Worm (Caenorhabditis elegans) whole organism, L4 larva: ENCODE results near the gene E01B7.2.
A peak's percentile ranks its signal among the peaks of the same experiment; 100 is the strongest.

Source experiments
- D1046.2 ChIP-seq: fragments of 200-800 bp; sonication (Bioruptor generic); IDR thresholded peaks from 2 replicates; pipeline ENCODE4 v1.3.6; 2022; ENCODE audit warnings: missing genetic modification characterization, missing compliant biosample characterization
- F49E8.2 ChIP-seq: sonication (generic microtip); optimal IDR thresholded peaks from 2 replicates; lab custom pipeline; 2016; ENCODE audit warnings: missing compliant biosample characterization, mild to moderate bottlenecking, missing genetic modification characterization, borderline replicate concordance
- Y48G9A.11 ChIP-seq: fragments of 200-800 bp; sonication (Bioruptor generic); IDR thresholded peaks from 2 replicates; pipeline ENCODE4 v1.3.6; 2022; ENCODE audit warnings: missing genetic modification reagents, missing genetic modification characterization, missing compliant biosample characterization
- ZK337.2 ChIP-seq: fragments of 200-800 bp; sonication (Bioruptor generic); IDR thresholded peaks from 2 replicates; pipeline ENCODE4 v1.3.6; 2022; ENCODE audit warnings: missing genetic modification reagents, missing genetic modification characterization, missing compliant biosample characterization
- ceh-20 ChIP-seq: fragments of 200-800 bp; sonication (Bioruptor generic); IDR thresholded peaks from 2 replicates; pipeline ENCODE4 v1.3.6; 2022; ENCODE audit warnings: missing genetic modification reagents, missing genetic modification characterization, missing compliant biosample characterization
- ceh-82 ChIP-seq: sonication (generic microtip); optimal IDR thresholded peaks from 2 replicates; lab custom pipeline; 2017; ENCODE audit warnings: missing biosample characterization, missing genetic modification characterization
- cey-2 ChIP-seq: sonication (generic microtip); optimal IDR thresholded peaks from 3 replicates; lab custom pipeline; 2017; ENCODE audit warnings: missing genetic modification characterization, mild to moderate bottlenecking, missing compliant biosample characterization, antibody characterized with exemption, borderline replicate concordance; ENCODE audit not compliant: insufficient read depth
- ctbp-1 ChIP-seq: fragments of 200-800 bp; sonication (Bioruptor generic); IDR thresholded peaks from 2 replicates; pipeline ENCODE4 v1.3.6; 2022; ENCODE audit warnings: missing genetic modification reagents, missing genetic modification characterization, missing compliant biosample characterization
- daf-16 ChIP-seq, 3 experiments: sonication (generic microtip); optimal IDR thresholded peaks; 2 replicates each; lab custom pipeline; 2016 to 2017; ENCODE audit warnings: missing genetic modification characterization in 3 of 3, missing genetic modification reagents in 3 of 3, mild to moderate bottlenecking in 2 of 3, missing compliant biosample characterization in 2 of 3, missing biosample characterization in 1 of 3, moderate library complexity in 1 of 3
- daf-8 ChIP-seq: fragments of 200-800 bp; sonication (Bioruptor generic); IDR thresholded peaks from 2 replicates; pipeline ENCODE4 v1.3.6; 2022; ENCODE audit warnings: missing genetic modification characterization, missing compliant biosample characterization
- dmd-9 ChIP-seq: fragments of 200-800 bp; sonication (Bioruptor generic); IDR thresholded peaks from 2 replicates; pipeline ENCODE4 v1.3.6; 2022; ENCODE audit warnings: missing genetic modification reagents, missing genetic modification characterization, missing compliant biosample characterization
- dpl-1 ChIP-seq: fragments of 150-350 bp; optimal IDR thresholded peaks from 2 replicates; lab custom pipeline; 2014; ENCODE audit warnings: missing biosample characterization, missing genetic modification reagents, missing genetic modification characterization
- duxl-1 ChIP-seq: sonication (generic microtip); optimal IDR thresholded peaks from 2 replicates; lab custom pipeline; 2016; ENCODE audit warnings: mild to moderate bottlenecking, missing genetic modification characterization, moderate library complexity, missing compliant biosample characterization; ENCODE audit not compliant: poor library complexity
- dve-1 ChIP-seq: sonication (generic microtip); optimal IDR thresholded peaks from 2 replicates; lab custom pipeline; 2017; ENCODE audit warnings: antibody characterized with exemption, mild to moderate bottlenecking, missing genetic modification characterization, missing compliant biosample characterization; ENCODE audit not compliant: insufficient read depth
- egl-27 ChIP-seq: sonication (generic microtip); optimal IDR thresholded peaks from 3 replicates; lab custom pipeline; 2017; ENCODE audit warnings: missing biosample characterization, missing genetic modification reagents, missing genetic modification characterization
- egl-43 ChIP-seq: fragments of 200-800 bp; sonication (Bioruptor generic); IDR thresholded peaks from 2 replicates; pipeline ENCODE4 v1.3.6; 2022; ENCODE audit warnings: missing genetic modification reagents, missing genetic modification characterization, missing compliant biosample characterization
- fkh-10 ChIP-seq: fragments of 150-350 bp; optimal IDR thresholded peaks from 2 replicates; lab custom pipeline; 2014; ENCODE audit warnings: missing biosample characterization, missing genetic modification reagents, missing genetic modification characterization
- hif-1 ChIP-seq, 2 experiments: sonication (generic microtip); optimal IDR thresholded peaks; 2 replicates each; lab custom pipeline; 2016 to 2017; ENCODE audit warnings: missing compliant biosample characterization in 2 of 2, missing genetic modification characterization in 2 of 2, missing genetic modification reagents in 2 of 2, missing genotype in 2 of 2, mild to moderate bottlenecking in 1 of 2
- hlh-11 ChIP-seq: fragments of 200-800 bp; sonication (Bioruptor generic); optimal IDR thresholded peaks from 2 replicates; lab custom pipeline; 2018; ENCODE audit warnings: mild to moderate bottlenecking, missing genetic modification characterization, missing compliant biosample characterization
- hlh-30 ChIP-seq: sonication (generic microtip); optimal IDR thresholded peaks from 2 replicates; lab custom pipeline; 2017; ENCODE audit warnings: antibody characterized with exemption, mild to moderate bottlenecking, missing genetic modification characterization, missing compliant biosample characterization; ENCODE audit not compliant: insufficient read depth
- hmg-1.1 ChIP-seq: fragments of 200-800 bp; sonication (Bioruptor generic); IDR thresholded peaks from 2 replicates; pipeline ENCODE4 v1.3.6; 2022; ENCODE audit warnings: missing genetic modification reagents, missing genetic modification characterization, missing compliant biosample characterization
- jun-1 ChIP-seq: fragments of 150-350 bp; optimal IDR thresholded peaks from 2 replicates; lab custom pipeline; 2014; ENCODE audit warnings: missing biosample characterization, missing genetic modification reagents, missing genetic modification characterization
- lim-7 ChIP-seq: fragments of 200-800 bp; sonication (Bioruptor generic); IDR thresholded peaks from 2 replicates; pipeline ENCODE4 v1.3.6; 2022; ENCODE audit warnings: missing genetic modification characterization, missing compliant biosample characterization
- lin-13 ChIP-seq: fragments of 150-350 bp; optimal IDR thresholded peaks from 2 replicates; lab custom pipeline; 2014; ENCODE audit warnings: missing biosample characterization, missing genetic modification reagents, missing genetic modification characterization
- lin-15B ChIP-seq: fragments of 150-350 bp; sonication (generic microtip); optimal IDR thresholded peaks from 3 replicates; lab custom pipeline; 2014; ENCODE audit warnings: missing biosample characterization, missing genetic modification characterization
- lin-29 ChIP-seq: fragments of 200-800 bp; sonication (Bioruptor generic); IDR thresholded peaks from 2 replicates; pipeline ENCODE4 v1.3.6; 2022; ENCODE audit warnings: missing genetic modification reagents, missing genetic modification characterization, missing compliant biosample characterization
- lin-38 ChIP-seq: fragments of 200-800 bp; sonication (Bioruptor generic); IDR thresholded peaks from 2 replicates; pipeline ENCODE4 v1.3.6; 2022; ENCODE audit warnings: missing genetic modification reagents, missing genetic modification characterization, missing compliant biosample characterization
- lsy-2 ChIP-seq, 2 experiments: fragments of 150-350 bp in 1 of 2; sonication (generic microtip) in 1 of 2; optimal IDR thresholded peaks; 2 replicates each; lab custom pipeline; 2014 to 2017; ENCODE audit warnings: missing biosample characterization in 2 of 2, missing genetic modification characterization in 2 of 2
- madf-5 ChIP-seq, 2 experiments: fragments of 200-800 bp; sonication (Bioruptor generic); IDR thresholded peaks; 2 replicates each; pipeline ENCODE4 v1.3.6; 2022; ENCODE audit warnings: missing compliant biosample characterization in 2 of 2, missing genetic modification characterization in 2 of 2
- mdl-1 ChIP-seq, 2 experiments: fragments of 150-350 bp in 1 of 2; sonication (generic microtip) in 1 of 2; optimal IDR thresholded peaks; 2 replicates each; lab custom pipeline; 2014 to 2017; ENCODE audit warnings: missing biosample characterization in 2 of 2, missing genetic modification characterization in 2 of 2
- mep-1 ChIP-seq: fragments of 150-350 bp; sonication (generic microtip); optimal IDR thresholded peaks from 3 replicates; lab custom pipeline; 2014; ENCODE audit warnings: missing biosample characterization, missing genetic modification characterization
- mes-2 ChIP-seq: sonication (generic microtip); optimal IDR thresholded peaks from 2 replicates; lab custom pipeline; 2016; ENCODE audit warnings: missing genotype, mild to moderate bottlenecking, missing genetic modification characterization, missing compliant biosample characterization; ENCODE audit not compliant: poor library complexity, severe bottlenecking
- nhr-11 ChIP-seq: fragments of 150-350 bp; optimal IDR thresholded peaks from 2 replicates; lab custom pipeline; 2014; ENCODE audit warnings: missing biosample characterization, missing genetic modification characterization
- nhr-28 ChIP-seq: fragments of 150-350 bp; optimal IDR thresholded peaks from 2 replicates; lab custom pipeline; 2014; ENCODE audit warnings: missing biosample characterization, missing genetic modification characterization
- nhr-42 ChIP-seq: fragments of 200-800 bp; sonication (Bioruptor generic); IDR thresholded peaks from 2 replicates; pipeline ENCODE4 v1.3.6; 2022; ENCODE audit warnings: missing genetic modification characterization, missing compliant biosample characterization
- nhr-6 ChIP-seq: fragments of 150-350 bp; optimal IDR thresholded peaks from 2 replicates; lab custom pipeline; 2014; ENCODE audit warnings: missing biosample characterization, missing genetic modification characterization
- pha-4 ChIP-seq, 2 experiments: fragments of 150-350 bp in 1 of 2; fragments of 200-800 bp in 1 of 2; sonication (Bioruptor generic) in 1 of 2; IDR thresholded peaks in 1 of 2; optimal IDR thresholded peaks in 1 of 2; 2 replicates each; pipeline versions ENCODE4 v1.3.6 to Lab custom; 2014 to 2022; ENCODE audit warnings: missing genetic modification characterization in 2 of 2, missing genetic modification reagents in 2 of 2, missing biosample characterization in 1 of 2, missing compliant biosample characterization in 1 of 2
- rbr-2 ChIP-seq: sonication (generic microtip); optimal IDR thresholded peaks from 2 replicates; lab custom pipeline; 2016; ENCODE audit warnings: missing genotype, missing genetic modification characterization, missing compliant biosample characterization
- spr-1 ChIP-seq: sonication (generic microtip); optimal IDR thresholded peaks from 2 replicates; lab custom pipeline; 2016; ENCODE audit warnings: mild to moderate bottlenecking, missing genetic modification characterization, missing compliant biosample characterization
- unc-62 ChIP-seq, 3 experiments: fragments of 150-350 bp in 1 of 3; sonication (generic microtip); optimal IDR thresholded peaks in 2 of 3; peaks in 1 of 3; 1 replicate in 1 of 3; 2 replicates in 2 of 3; lab custom pipeline; 2014 to 2017; ENCODE audit warnings: missing biosample characterization in 3 of 3, missing genetic modification characterization in 3 of 3, missing genetic modification reagents in 3 of 3, missing genotype in 1 of 3
- vab-7 ChIP-seq: fragments of 200-800 bp; sonication (Bioruptor generic); IDR thresholded peaks from 2 replicates; pipeline ENCODE4 v1.3.6; 2022; ENCODE audit warnings: missing genetic modification reagents, missing genetic modification characterization, missing compliant biosample characterization
- zag-1 ChIP-seq: fragments of 150-350 bp; optimal IDR thresholded peaks from 2 replicates; lab custom pipeline; 2014; ENCODE audit warnings: missing biosample characterization, missing genetic modification characterization

E01B7.2 gene

DNA sequence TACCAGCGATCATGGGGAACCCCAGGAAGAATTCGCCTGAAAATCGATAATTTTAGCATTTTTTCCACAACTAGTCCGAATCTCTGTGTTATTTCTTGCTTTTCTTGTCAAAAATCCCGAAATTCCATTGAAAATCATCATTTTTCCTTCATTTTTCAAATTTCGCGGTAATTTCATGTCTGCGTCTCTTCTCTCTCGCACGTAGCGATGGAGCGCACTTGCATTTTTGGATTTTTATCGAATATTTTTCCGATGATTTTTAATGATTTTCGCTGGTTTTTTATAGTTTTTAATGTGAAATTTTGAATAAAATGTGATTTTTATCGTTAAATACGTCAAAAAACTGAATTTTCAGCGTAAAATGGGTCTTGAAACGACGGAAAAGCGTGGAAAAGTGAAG is at the start of gene E01B7.2:
TSS of gene E01B7.2 (plus strand) at position 350 of the 400 bp plus-strand sequence.
- no peak for TF ChIP-seq spr-1 (tag; lab: Kevin White, UChicago)
- TF ChIP-seq pha-4 (GFP tag; IDR thresholded peaks at IDR 0.05; lab: Robert Waterston, UW), result no peak
- TF ChIP-seq pha-4 (tag; optimal IDR thresholded peaks at IDR 0.05; lab: Kevin White, UChicago), result no peak
- peak; percentile 6 for TF ChIP-seq zag-1 (tag; lab: Kevin White, UChicago)
- TF ChIP-seq egl-27 (tag; lab: Kevin White, UChicago), result no peak
- TF ChIP-seq lin-38, result peak; percentile 98
- TF ChIP-seq D1046.2 (GFP tag; lab: Robert Waterston, UW), result no peak
- no peak for TF ChIP-seq lin-15B (tag; lab: Kevin White, UChicago)
- TF ChIP-seq nhr-42 (GFP tag; lab: Robert Waterston, UW), result 0 out of 2 replicates have a peak, but pooled peaks have one; percentile 6
- no peak for TF ChIP-seq lin-29
- no peak for TF ChIP-seq ctbp-1 (GFP tag; lab: Robert Waterston, UW)
- no peak for TF ChIP-seq vab-7 (GFP tag; lab: Robert Waterston, UW)
- no peak for TF ChIP-seq daf-8
- TF ChIP-seq unc-62 (GFP tag; optimal IDR thresholded peaks at IDR 0.05 in 1 of 2; lab: Kevin White, UChicago), result peak in 1 of 2 experiments; percentile 76
- TF ChIP-seq unc-62 (tag; optimal IDR thresholded peaks at IDR 0.05; lab: Kevin White, UChicago), result no peak
- 0 out of 2 replicates have a peak, but pooled peaks have one; percentile 22 for TF ChIP-seq hmg-1.1 (GFP tag; lab: Robert Waterston, UW)
- no peak for TF ChIP-seq daf-16 (GFP tag; optimal IDR thresholded peaks at IDR 0.05; lab: Kevin White, UChicago)
- TF ChIP-seq daf-16 (tag; optimal IDR thresholded peaks at IDR 0.05; lab: Kevin White, UChicago), result peak; percentile 4
- TF ChIP-seq ceh-82 (tag; lab: Kevin White, UChicago), result no peak
- peak; percentile 22 for TF ChIP-seq nhr-11 (tag; lab: Kevin White, UChicago)
- no peak for TF ChIP-seq mdl-1 (tag; optimal IDR thresholded peaks at IDR 0.05; lab: Kevin White, UChicago)
- peak; percentile 42 for TF ChIP-seq nhr-6 (tag; lab: Kevin White, UChicago)
- no peak for TF ChIP-seq hif-1 (tag; optimal IDR thresholded peaks at IDR 0.05; lab: Kevin White, UChicago)
- TF ChIP-seq dve-1 (tag; lab: Kevin White, UChicago), result peak; percentile 78
- peak; percentile 27 for TF ChIP-seq nhr-28 (tag; lab: Kevin White, UChicago)
- TF ChIP-seq hlh-30 (tag; lab: Kevin White, UChicago), result peak; percentile 60
- TF ChIP-seq dpl-1 (GFP tag; lab: Kevin White, UChicago), result peak; percentile 97
- no peak for TF ChIP-seq cey-2 (tag; lab: Kevin White, UChicago)
- TF ChIP-seq fkh-10, result peak; percentile 15
- peak; percentile 61 for TF ChIP-seq mep-1 (tag; lab: Kevin White, UChicago)
- no peak for TF ChIP-seq madf-5 (GFP tag; IDR thresholded peaks at IDR 0.05; lab: Robert Waterston, UW)
- TF ChIP-seq rbr-2, result peak; percentile 20
- TF ChIP-seq ZK337.2 (GFP tag; lab: Robert Waterston, UW), result no peak
- no peak for TF ChIP-seq Y48G9A.11 (GFP tag; lab: Robert Waterston, UW)
- peak in 1 of 2 experiments; percentile 88 for TF ChIP-seq lsy-2 (tag; optimal IDR thresholded peaks at IDR 0.05; lab: Kevin White, UChicago)
- TF ChIP-seq hlh-11 (tag; lab: Kevin White, UChicago), result peak; percentile 24
- TF ChIP-seq lin-13 (GFP tag; lab: Kevin White, UChicago), result peak; percentile 59
- no peak for TF ChIP-seq ceh-20 (GFP tag; lab: Robert Waterston, UW)
- TF ChIP-seq egl-43 (GFP tag; lab: Robert Waterston, UW), result no peak
- peak; percentile 84 for TF ChIP-seq mes-2 (tag; lab: Kevin White, UChicago)
- no peak for TF ChIP-seq dmd-9
- peak; percentile 67 for TF ChIP-seq duxl-1 (tag; lab: Kevin White, UChicago)
- no peak for TF ChIP-seq jun-1
- no peak for TF ChIP-seq F49E8.2 (tag; lab: Kevin White, UChicago)
- no peak for TF ChIP-seq lim-7 (GFP tag; lab: Robert Waterston, UW)
